Fruit fly (Drosophila melanogaster): ENCODE results near the gene CG8360.

Gene CG8360

DNA sequence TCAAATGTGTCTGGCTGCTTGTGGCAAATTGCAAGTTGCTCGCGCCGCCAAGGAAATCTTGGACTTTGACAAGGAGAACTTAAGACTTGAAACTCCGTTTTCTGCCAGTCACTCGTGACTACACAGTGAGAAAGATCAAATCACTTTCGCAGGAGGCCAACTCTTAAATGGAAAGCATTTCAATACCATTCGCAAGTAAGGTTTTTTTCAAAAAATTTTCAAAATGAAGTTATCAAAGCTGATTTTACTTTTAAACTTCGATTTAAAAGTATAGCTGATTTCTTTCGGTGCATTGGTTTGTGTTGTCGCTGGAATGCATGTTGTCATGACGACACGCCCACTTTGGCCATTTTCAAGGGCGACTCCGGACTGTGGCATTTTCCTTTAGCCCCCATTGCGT, 19.6 kb downstream of the CG8360 start:
- TF ChIP-seq CG6792 (GFP tag; optimal IDR thresholded peaks at IDR 0.05), result peak; percentile 73
- peak; percentile 54 for TF ChIP-seq esn (GFP tag; optimal IDR thresholded peaks at IDR 0.05)
- peak; percentile 57 for TF ChIP-seq CG31627 (GFP tag; optimal IDR thresholded peaks at IDR 0.05)
- peak; percentile 70 for TF ChIP-seq CG8319 (GFP tag; optimal IDR thresholded peaks at IDR 0.05)
- no peak for TF ChIP-seq vri (GFP tag; optimal IDR thresholded peaks at IDR 0.05)
- TF ChIP-seq CG3919 (GFP tag; optimal IDR thresholded peaks at IDR 0.05), result peak; percentile 86
- peak; percentile 91 for TF ChIP-seq CG3032 (tag; optimal IDR thresholded peaks at IDR 0.05)
- TF ChIP-seq CG10669 (GFP tag; optimal IDR thresholded peaks at IDR 0.05), result peak; percentile 91
- TF ChIP-seq salr (GFP tag; optimal IDR thresholded peaks at IDR 0.05), result peak; percentile 78 to 86
- TF ChIP-seq CG1621 (tag; optimal IDR thresholded peaks at IDR 0.05), result peak; percentile 89
- TF ChIP-seq dsx (GFP tag; optimal IDR thresholded peaks at IDR 0.05; ENCODE audit: poor library complexity, severe bottlenecking), result peak; percentile 88
- TF ChIP-seq OdsH (GFP tag; optimal IDR thresholded peaks at IDR 0.05), result peak; percentile 82
- peak; percentile 86 for TF ChIP-seq CG9139 (GFP tag; optimal IDR thresholded peaks at IDR 0.05)
- peak; percentile 68 for TF ChIP-seq CG8632 (GFP tag; optimal IDR thresholded peaks at IDR 0.05)
- peak; percentile 77 for TF ChIP-seq acj6 (GFP tag; optimal IDR thresholded peaks at IDR 0.05)
- peak; percentile 94 for TF ChIP-seq Eip78C (GFP tag)
- peak; percentile 48 for TF ChIP-seq Sox102F (GFP tag; optimal IDR thresholded peaks at IDR 0.05)
- TF ChIP-seq Hr39 (GFP tag; optimal IDR thresholded peaks at IDR 0.05), result peak; percentile 59
- peak; percentile 83 for TF ChIP-seq CG7368 (GFP tag; optimal IDR thresholded peaks at IDR 0.05)
- TF ChIP-seq dac (GFP tag; optimal IDR thresholded peaks at IDR 0.05), result peak; percentile 15
- TF ChIP-seq fd59A (GFP tag; optimal IDR thresholded peaks at IDR 0.05), result peak; percentile 86
- peak; percentile 73 for TF ChIP-seq Gug (GFP tag; IDR thresholded peaks at IDR 0.05)
- peak; percentile 85 for TF ChIP-seq CG15336 (GFP tag; IDR thresholded peaks at IDR 0.05)
- peak; percentile 77 for TF ChIP-seq pdm3 (GFP tag; optimal IDR thresholded peaks at IDR 0.05)
- peak; percentile 72 for TF ChIP-seq CG34406 (GFP tag; optimal IDR thresholded peaks at IDR 0.05)
- peak; percentile 85 for TF ChIP-seq CG10631 (GFP tag; optimal IDR thresholded peaks at IDR 0.05)
- TF ChIP-seq CG4318 (GFP tag; optimal IDR thresholded peaks at IDR 0.05), result peak; percentile 57
- peak; percentile 57 for TF ChIP-seq topi (GFP tag; optimal IDR thresholded peaks at IDR 0.05)
- TF ChIP-seq Eip75B (GFP tag; optimal IDR thresholded peaks at IDR 0.05), result peak; percentile 82
- TF ChIP-seq CG6808 (GFP tag; optimal IDR thresholded peaks at IDR 0.05), result peak; percentile 92
- peak; percentile 70 for TF ChIP-seq Lpt (GFP tag; optimal IDR thresholded peaks at IDR 0.05)
- no peak for TF ChIP-seq Blimp-1 (GFP tag; optimal IDR thresholded peaks at IDR 0.05)
- peak; percentile 65 for TF ChIP-seq CG6276 (GFP tag; optimal IDR thresholded peaks at IDR 0.05)
- TF ChIP-seq Hr38 (GFP tag; optimal IDR thresholded peaks at IDR 0.05), result no peak
- TF ChIP-seq CG6163 (GFP tag; IDR thresholded peaks at IDR 0.05), result peak; percentile 93
- peak; percentile 7 for TF ChIP-seq fd85E (GFP tag; optimal IDR thresholded peaks at IDR 0.05)
- peak; percentile 1 for TF ChIP-seq CG6854 (GFP tag; optimal IDR thresholded peaks at IDR 0.05)
- peak; percentile 49 for TF ChIP-seq Smox (GFP tag; optimal IDR thresholded peaks at IDR 0.05)
- TF ChIP-seq eg (GFP tag; IDR thresholded peaks at IDR 0.05), result peak; percentile 82
- peak; percentile 81 for TF ChIP-seq CG11762 (GFP tag; optimal IDR thresholded peaks at IDR 0.05; ENCODE audit: insufficient read depth)
- peak; percentile 46 for TF ChIP-seq Ets21C (GFP tag; optimal IDR thresholded peaks at IDR 0.05)
- TF ChIP-seq Ets96B (tag; optimal IDR thresholded peaks at IDR 0.05), result peak; percentile 85
- peak; percentile 82 for TF ChIP-seq Sox14 (GFP tag; optimal IDR thresholded peaks at IDR 0.05)
- peak; percentile 76 for TF ChIP-seq CG32006 (GFP tag; optimal IDR thresholded peaks at IDR 0.05)
- TF ChIP-seq net (GFP tag; optimal IDR thresholded peaks at IDR 0.05), result peak; percentile 77
- no peak for TF ChIP-seq fkh (GFP tag; optimal IDR thresholded peaks at IDR 0.05)
- peak; percentile 69; the same call in 1 of the 2 replicates for TF ChIP-seq CG11294 (GFP tag; IDR thresholded peaks at IDR 0.05)
- TF ChIP-seq cyc (GFP tag; optimal IDR thresholded peaks at IDR 0.05), result peak; percentile 49
- peak; percentile 48 for TF ChIP-seq Sox15 (GFP tag; optimal IDR thresholded peaks at IDR 0.05)
- peak; percentile 89 to 91 for TF ChIP-seq ss (GFP tag; optimal IDR thresholded peaks at IDR 0.05)
- TF ChIP-seq CG16779 (tag; optimal IDR thresholded peaks at IDR 0.05), result peak; percentile 60
- peak; percentile 81 for TF ChIP-seq CG8119 (GFP tag; IDR thresholded peaks at IDR 0.05)

All from whole organism, prepupa.